Fruit fly (Drosophila melanogaster): ENCODE data around the gene Syx17.

The Syx17 gene

DNA sequence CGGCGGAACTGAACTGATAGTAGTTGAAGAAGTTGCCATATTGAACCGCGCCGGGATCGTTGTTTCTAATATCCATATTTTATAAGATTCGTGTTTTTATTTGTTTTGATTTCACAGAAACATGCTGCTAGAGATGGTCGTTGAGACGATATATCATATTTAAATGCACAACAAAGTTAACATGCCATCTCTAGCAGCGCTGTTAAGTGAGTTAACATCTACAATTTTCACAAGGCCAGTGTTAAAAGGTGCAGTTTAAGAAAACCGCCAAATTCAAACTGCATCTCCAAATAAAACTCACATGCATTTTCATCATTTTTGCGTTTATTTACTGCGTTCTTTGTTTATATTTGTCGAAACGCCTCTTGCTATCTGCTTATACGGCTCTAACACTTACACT is 35.9 kb upstream of the Syx17 start, which contains the start of gene CG11342:
Gene CG11342 (minus strand): TSS at position 120 of the 400 bp plus-strand sequence.
- TF ChIP-seq tna (GFP tag; IDR thresholded peaks at IDR 0.05; ENCODE audit: partially characterized antibody): peak; percentile 31; the same call in 1 of the 2 replicates
- TF ChIP-seq jing (GFP tag; optimal IDR thresholded peaks at IDR 0.05): no peak
- no peak for TF ChIP-seq lab (GFP tag; optimal IDR thresholded peaks at IDR 0.05)
- TF ChIP-seq knrl (GFP tag; IDR thresholded peaks at IDR 0.05; ENCODE audit: partially characterized antibody): peak; percentile 80
- TF ChIP-seq PHDP (tag; optimal IDR thresholded peaks at IDR 0.05): no peak
- no peak for TF ChIP-seq CG12071 (GFP tag; optimal IDR thresholded peaks at IDR 0.05)
- TF ChIP-seq CG6854 (GFP tag; optimal IDR thresholded peaks at IDR 0.05): no peak
- TF ChIP-seq CG1832 (GFP tag; optimal IDR thresholded peaks at IDR 0.05): no peak
- no peak for TF ChIP-seq Hey (tag; optimal IDR thresholded peaks at IDR 0.05)
- no peak for TF ChIP-seq CG7556 (GFP tag; optimal IDR thresholded peaks at IDR 0.05)
- TF ChIP-seq CG7357 (GFP tag; IDR thresholded peaks at IDR 0.05): no peak
- TF ChIP-seq CG1603 (tag; optimal IDR thresholded peaks at IDR 0.05): peak; percentile 46
- no peak for TF ChIP-seq CG10431 (GFP tag; optimal IDR thresholded peaks at IDR 0.05)
- TF ChIP-seq CG15269 (tag; optimal IDR thresholded peaks at IDR 0.05): no peak
- TF ChIP-seq CG15011 (GFP tag; optimal IDR thresholded peaks at IDR 0.05): no peak
- TF ChIP-seq twi (tag; optimal IDR thresholded peaks at IDR 0.05): no peak
- TF ChIP-seq Lpt (GFP tag; optimal IDR thresholded peaks at IDR 0.05): no peak
- TF ChIP-seq Opbp (GFP tag; IDR thresholded peaks at IDR 0.05; ENCODE audit: partially characterized antibody): peak; percentile 87
- TF ChIP-seq sna (GFP tag; IDR thresholded peaks at IDR 0.05; ENCODE audit: partially characterized antibody): peak; percentile 89
- no peak for TF ChIP-seq CG7987 (GFP tag; optimal IDR thresholded peaks at IDR 0.05)
- no peak for TF ChIP-seq ham (GFP tag; IDR thresholded peaks at IDR 0.05)
- TF ChIP-seq Dll (GFP tag; IDR thresholded peaks at IDR 0.05; ENCODE audit: partially characterized antibody): peak; percentile 91
- 0 out of 2 replicates have a peak, but pooled peaks have one; percentile 13 for TF ChIP-seq vvl (GFP tag; IDR thresholded peaks at IDR 0.05)
- peak; percentile 93 for TF ChIP-seq E2f2 (GFP tag; IDR thresholded peaks at IDR 0.05)
- no peak for TF ChIP-seq CG4820 (GFP tag; optimal IDR thresholded peaks at IDR 0.05)
- TF ChIP-seq CG2120 (GFP tag; optimal IDR thresholded peaks at IDR 0.05): peak; percentile 38
- peak; percentile 63; the same call in 1 of the 3 replicates for TF ChIP-seq CG7963 (GFP tag; IDR thresholded peaks at IDR 0.05; ENCODE audit: partially characterized antibody)
- TF ChIP-seq Bgb (GFP tag; IDR thresholded peaks at IDR 0.05; ENCODE audit: partially characterized antibody): peak; percentile 82
- TF ChIP-seq CG3281 (GFP tag; optimal IDR thresholded peaks at IDR 0.05): no peak
- TF ChIP-seq CG2116 (GFP tag; optimal IDR thresholded peaks at IDR 0.05): peak; percentile 44
- TF ChIP-seq MTF-1 (GFP tag; optimal IDR thresholded peaks at IDR 0.05; ENCODE audit: borderline replicate concordance): no peak
- peak; percentile 42 for TF ChIP-seq pzg (GFP tag; optimal IDR thresholded peaks at IDR 0.05)
- no peak for TF ChIP-seq CG8765 (GFP tag; IDR thresholded peaks at IDR 0.05)
- TF ChIP-seq CG13296 (GFP tag; optimal IDR thresholded peaks at IDR 0.05): no peak
- no peak for TF ChIP-seq CG18476 (GFP tag; optimal IDR thresholded peaks at IDR 0.05)
- TF ChIP-seq bcd (GFP tag; optimal IDR thresholded peaks at IDR 0.05): no peak
- TF ChIP-seq CHES-1-like (GFP tag; optimal IDR thresholded peaks at IDR 0.05): peak; percentile 11
- TF ChIP-seq schlank (tag; optimal IDR thresholded peaks at IDR 0.05): no peak
- TF ChIP-seq CG12236 (GFP tag; optimal IDR thresholded peaks at IDR 0.05): no peak
- TF ChIP-seq hkb (optimal IDR thresholded peaks at IDR 0.05): no peak
- no peak for TF ChIP-seq hkb (GFP tag; IDR thresholded peaks at IDR 0.05)
- peak; percentile 34; the same call in 1 of the 2 replicates for TF ChIP-seq nerfin-2 (GFP tag; IDR thresholded peaks at IDR 0.05; ENCODE audit: partially characterized antibody)
- TF ChIP-seq esg (GFP tag; conservative IDR thresholded peaks at IDR 0.05): no peak
- TF ChIP-seq Lhr (GFP tag; optimal IDR thresholded peaks at IDR 0.05): no peak
- TF ChIP-seq CG12391 (tag; optimal IDR thresholded peaks at IDR 0.05): no peak
- no peak for TF ChIP-seq Jarid2 (GFP tag; optimal IDR thresholded peaks at IDR 0.05)
- no peak for TF ChIP-seq B-H2 (GFP tag; optimal IDR thresholded peaks at IDR 0.05)
- TF ChIP-seq zen (tag; optimal IDR thresholded peaks at IDR 0.05): no peak
- TF ChIP-seq CG13624 (GFP tag; optimal IDR thresholded peaks at IDR 0.05): peak; percentile 14
- no peak for TF ChIP-seq CG30431 (GFP tag; optimal IDR thresholded peaks at IDR 0.05)
